Worm (Caenorhabditis elegans) whole organism, young adult: Measurements from ENCODE around the gene F59A6.2.

Experiments used
- F49E8.2 ChIP-seq: sonication (generic microtip); optimal IDR thresholded peaks from 3 replicates; lab custom pipeline; 2017; ENCODE audit warnings: missing genetic modification characterization, mild to moderate bottlenecking, missing compliant biosample characterization, antibody characterized with exemption, moderate library complexity; ENCODE audit not compliant: insufficient read depth
- Y53F4B.3 ChIP-seq: fragments of 200-800 bp; sonication (Bioruptor generic); IDR thresholded peaks from 2 replicates; pipeline ENCODE4 v1.3.6; 2022; ENCODE audit warnings: missing genetic modification reagents, missing genetic modification characterization, missing compliant biosample characterization
- ceh-27 ChIP-seq: fragments of 200-800 bp; sonication (Bioruptor generic); optimal IDR thresholded peaks from 2 replicates; lab custom pipeline; 2018; ENCODE audit warnings: mild to moderate bottlenecking, missing genetic modification characterization, moderate library complexity, missing compliant biosample characterization
- dpl-1 ChIP-seq: fragments of 150-350 bp; optimal IDR thresholded peaks from 2 replicates; lab custom pipeline; 2014; ENCODE audit warnings: missing biosample characterization, missing genetic modification reagents, missing genetic modification characterization
- nhr-90 ChIP-seq: sonication (generic microtip); optimal IDR thresholded peaks from 2 replicates; lab custom pipeline; 2016; ENCODE audit warnings: missing genotype, mild to moderate bottlenecking, missing genetic modification characterization, missing compliant biosample characterization
- snpc-4 ChIP-seq, 5 experiments: fragments of 150-350 bp in 1 of 5; sonication (generic microtip) in 4 of 5; optimal IDR thresholded peaks; 2 replicates each; lab custom pipeline; 2014 to 2018; ENCODE audit warnings: missing genetic modification characterization in 5 of 5, missing biosample characterization in 3 of 5, antibody characterized with exemption in 2 of 5, mild to moderate bottlenecking in 2 of 5, missing compliant biosample characterization in 2 of 5, missing genotype in 2 of 5, moderate library complexity in 2 of 5, missing genetic modification reagents in 1 of 5
- ztf-25 ChIP-seq: fragments of 200-800 bp; sonication (Bioruptor generic); IDR thresholded peaks from 2 replicates; pipeline ENCODE4 v1.3.6; 2022; ENCODE audit warnings: missing genetic modification reagents, missing genetic modification characterization, missing compliant biosample characterization

DNA sequence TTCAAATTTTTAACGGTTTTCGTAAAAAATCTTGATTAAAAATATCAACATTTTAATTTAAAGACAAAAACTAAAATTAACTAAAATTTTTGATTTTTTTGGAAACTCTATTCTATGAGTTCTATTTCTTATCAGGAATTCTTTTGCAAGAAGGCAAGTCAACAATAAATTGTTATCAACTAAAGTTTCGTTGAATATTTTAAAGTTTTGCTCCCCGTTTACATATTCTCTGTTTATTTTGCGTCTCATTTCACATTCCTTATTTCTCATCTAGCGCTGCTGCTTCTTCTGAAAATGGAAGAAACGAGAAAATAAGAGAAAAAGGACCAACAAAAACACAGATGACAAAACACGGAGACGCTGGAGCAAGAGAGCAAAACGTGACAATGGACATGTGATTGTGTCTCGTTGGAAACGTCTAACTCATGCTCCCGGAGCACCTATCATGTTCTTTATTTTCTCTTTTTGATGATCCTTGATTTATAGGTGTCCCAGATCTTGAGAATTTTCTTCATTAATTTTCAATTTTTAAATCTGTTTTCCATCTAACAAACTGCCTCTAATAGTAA lies 6.1 kb downstream of the F59A6.2 start:
- TF ChIP-seq Y53F4B.3 (GFP tag; lab: Robert Waterston, UW) (no peak), F49E8.2 (tag; lab: Kevin White, UChicago) (no peak), nhr-90 (tag; lab: Kevin White, UChicago) (no peak), ceh-27 (GFP tag; lab: Kevin White, UChicago) (no peak), dpl-1 (GFP tag; lab: Kevin White, UChicago) (no peak), snpc-4 (GFP tag; optimal IDR thresholded peaks at IDR 0.05; lab: Kevin White, UChicago) (no peak), snpc-4 (tag; optimal IDR thresholded peaks at IDR 0.05; lab: Kevin White, UChicago) (no peak), ztf-25 (GFP tag; lab: Robert Waterston, UW) (no peak)
